Worm (Caenorhabditis elegans): Measurements from ENCODE around the gene mig-2.

mig-2 gene

DNA sequence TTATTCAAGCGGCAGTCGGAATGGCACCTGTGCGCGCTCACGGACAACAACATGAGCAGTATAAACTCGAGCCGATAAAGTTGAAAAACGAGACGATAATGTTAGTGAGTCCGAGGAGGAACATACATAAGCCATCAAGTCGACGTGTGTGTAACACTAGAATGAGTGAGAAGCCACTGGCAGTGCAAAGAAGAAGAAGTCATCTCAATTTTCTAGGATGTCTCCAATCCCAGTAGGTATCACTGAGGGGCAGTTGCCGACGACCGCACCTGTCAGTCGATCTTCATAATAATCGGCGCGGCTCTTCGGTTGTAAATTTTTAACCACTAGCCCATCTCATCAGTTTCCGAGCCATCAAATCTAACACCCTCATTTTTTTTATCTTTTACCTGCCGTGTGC is 11.7 kb downstream of the mig-2 start (continued):
- no peak for TF ChIP-seq ZK546.5 (tag; optimal IDR thresholded peaks at IDR 0.05)

DNA sequence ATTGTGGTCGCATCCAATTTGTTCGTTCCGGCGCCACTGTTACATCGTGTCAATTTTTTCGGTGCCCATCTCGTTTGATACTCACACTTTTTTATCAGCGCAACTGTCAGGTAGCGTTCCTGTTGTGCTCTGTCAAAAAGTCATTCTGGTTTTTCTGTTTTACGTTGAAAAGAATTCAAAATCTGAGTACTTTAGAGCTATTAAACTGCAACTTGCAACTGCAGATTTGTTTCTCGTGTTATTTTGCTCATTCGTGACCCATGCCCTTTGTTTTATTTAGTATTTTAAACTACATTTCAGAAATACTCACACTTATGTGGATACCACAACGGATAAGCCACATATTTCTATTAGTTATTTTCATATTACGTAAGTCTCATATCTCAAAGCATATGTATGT is 12.2 kb downstream of the mig-2 start, which contains the start of gene lev-8:
lev-8 (plus strand) TSS at position 301 of the 400 bp plus-strand sequence.
- no peak for TF ChIP-seq F44E2.7 (GFP tag; IDR thresholded peaks at IDR 0.05)
- no peak for TF ChIP-seq mxl-2 (GFP tag; conservative IDR thresholded peaks at IDR 0.05)
- TF ChIP-seq nhr-11 (tag; optimal IDR thresholded peaks at IDR 0.05) = no peak
- TF ChIP-seq zfp-2 (tag; optimal IDR thresholded peaks at IDR 0.05) = no peak
- no peak for TF ChIP-seq nhr-102 (tag; optimal IDR thresholded peaks at IDR 0.05)
- TF ChIP-seq Y75B8A.6 (GFP tag; IDR thresholded peaks at IDR 0.05) = no peak
- no peak for TF ChIP-seq madf-5 (GFP tag; IDR thresholded peaks at IDR 0.05)
- no peak for TF ChIP-seq aha-1 (tag)
- TF ChIP-seq mep-1 (tag; optimal IDR thresholded peaks at IDR 0.05) = no peak
- no peak for TF ChIP-seq zip-11 (GFP tag; IDR thresholded peaks at IDR 0.05)

DNA sequence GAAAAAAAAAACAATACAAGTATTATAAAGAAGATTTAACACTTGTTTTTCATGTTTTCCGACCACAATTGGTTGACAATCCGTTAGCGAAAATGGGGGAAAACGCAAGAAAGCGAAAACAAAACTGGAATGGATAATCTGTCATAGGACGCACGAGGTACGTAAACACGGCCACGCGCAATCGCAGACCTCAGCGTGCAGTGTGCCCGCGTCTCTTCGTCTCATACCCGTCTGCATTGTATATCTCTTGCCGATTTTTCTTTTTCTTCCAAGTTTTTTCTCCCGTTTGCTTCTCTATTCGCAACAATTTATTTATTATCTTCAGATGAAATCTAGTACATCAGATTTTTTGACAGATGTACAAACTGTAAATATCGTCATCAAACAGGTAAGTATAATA is 15.3 kb downstream of the mig-2 start, which contains the start of gene trpp-9:
trpp-9 (plus strand) TSS at position 261 of the 400 bp plus-strand sequence.
- peak; percentile 55 for TF ChIP-seq mes-2 (tag; optimal IDR thresholded peaks at IDR 0.05; ENCODE audit: poor library complexity, severe bottlenecking)
- TF ChIP-seq rbr-2 (tag; optimal IDR thresholded peaks at IDR 0.05) = peak; percentile 15
- no peak for TF ChIP-seq Y48G9A.11 (GFP tag; IDR thresholded peaks at IDR 0.05)
- no peak for TF ChIP-seq tra-1 (GFP tag; IDR thresholded peaks at IDR 0.05)
- TF ChIP-seq daf-12 (tag; optimal IDR thresholded peaks at IDR 0.05) = no peak
- TF ChIP-seq ztf-11 (tag; optimal IDR thresholded peaks at IDR 0.05) = no peak
- TF ChIP-seq hlh-11 (tag; optimal IDR thresholded peaks at IDR 0.05) = peak; percentile 71
- TF ChIP-seq nhr-77 (tag; optimal IDR thresholded peaks at IDR 0.05) = no peak
- no peak for TF ChIP-seq F49E8.2 (tag; optimal IDR thresholded peaks at IDR 0.05; ENCODE audit: borderline replicate concordance)
- no peak for TF ChIP-seq skn-1 (tag; optimal IDR thresholded peaks at IDR 0.05)
- peak; percentile 16 for TF ChIP-seq duxl-1 (tag; optimal IDR thresholded peaks at IDR 0.05; ENCODE audit: poor library complexity)
- no peak for TF ChIP-seq egl-43 (GFP tag; IDR thresholded peaks at IDR 0.05)
- TF ChIP-seq nhr-25 (tag; optimal IDR thresholded peaks at IDR 0.05; ENCODE audit: borderline replicate concordance, insufficient read depth) = no peak
- no peak for TF ChIP-seq nhr-41 (GFP tag; IDR thresholded peaks at IDR 0.05)
- TF ChIP-seq zfp-2 (tag; optimal IDR thresholded peaks at IDR 0.05) = no peak
- TF ChIP-seq lsy-2 (tag; optimal IDR thresholded peaks at IDR 0.05) = peak in 1 of 2 experiments; percentile 55
- TF ChIP-seq nhr-48 (tag; optimal IDR thresholded peaks at IDR 0.05) = peak; percentile 14
- TF ChIP-seq ztf-7 (tag; optimal IDR thresholded peaks at IDR 0.05) = peak; percentile 27
- TF ChIP-seq nhr-28 (tag; optimal IDR thresholded peaks at IDR 0.05) = peak; percentile 71
- TF ChIP-seq pha-4 (GFP tag; IDR thresholded peaks at IDR 0.05) = no peak
- no peak for TF ChIP-seq pha-4 (tag; optimal IDR thresholded peaks at IDR 0.05)
- no peak for TF ChIP-seq F26F4.8 (GFP tag; conservative IDR thresholded peaks at IDR 0.05)
- TF ChIP-seq unc-62 (GFP tag; optimal IDR thresholded peaks at IDR 0.05 in 1 of 2) = peak in 1 of 2 experiments; percentile 96
- TF ChIP-seq unc-62 (tag; optimal IDR thresholded peaks at IDR 0.05) = no peak
- no peak for TF ChIP-seq fos-1 (tag; optimal IDR thresholded peaks at IDR 0.05)
- peak; percentile 77 for TF ChIP-seq mep-1 (tag; optimal IDR thresholded peaks at IDR 0.05)
- peak; percentile 47 for TF ChIP-seq dve-1 (tag; optimal IDR thresholded peaks at IDR 0.05; ENCODE audit: insufficient read depth)
- peak; percentile 76 for TF ChIP-seq mxl-3 (GFP tag; optimal IDR thresholded peaks at IDR 0.05)
- peak; percentile 77 to 89 for TF ChIP-seq mdl-1 (tag; optimal IDR thresholded peaks at IDR 0.05)
- TF ChIP-seq nhr-6 (tag; optimal IDR thresholded peaks at IDR 0.05) = peak; percentile 23
- TF ChIP-seq attf-4 (tag; optimal IDR thresholded peaks at IDR 0.05) = no peak
- TF ChIP-seq ceh-62 (tag; optimal IDR thresholded peaks at IDR 0.05) = no peak
- no peak for TF ChIP-seq nhr-102 (tag; optimal IDR thresholded peaks at IDR 0.05)
- TF ChIP-seq hlh-30 (tag; optimal IDR thresholded peaks at IDR 0.05; ENCODE audit: insufficient read depth) = peak; percentile 97
- no peak for TF ChIP-seq spr-3 (GFP tag; optimal IDR thresholded peaks at IDR 0.05)
- no peak for TF ChIP-seq php-3 (GFP tag; IDR thresholded peaks at IDR 0.05)
- peak in 1 of 2 experiments; percentile 31 for TF ChIP-seq hif-1 (tag; optimal IDR thresholded peaks at IDR 0.05)
- no peak for TF ChIP-seq nhr-111 (GFP tag; optimal IDR thresholded peaks at IDR 0.05)
- peak in 1 of 2 experiments; percentile 7 for TF ChIP-seq daf-16 (GFP tag; optimal IDR thresholded peaks at IDR 0.05)
- TF ChIP-seq daf-16 (tag; optimal IDR thresholded peaks at IDR 0.05) = no peak
- TF ChIP-seq aha-1 (tag) = peak; percentile 91
